Worm (Caenorhabditis elegans) whole organism, young adult: ENCODE data around the gene F32D8.3.
A peak's percentile ranks its signal among the peaks of the same experiment; 100 is the strongest.

Experiments
- B0019.2 ChIP-seq: fragments of 200-800 bp; sonication (Bioruptor generic); conservative IDR thresholded peaks from 2 replicates; pipeline ENCODE4 v1.3.6; 2022; ENCODE audit warnings: missing genetic modification reagents, missing genetic modification characterization, missing compliant biosample characterization
- B0035.1 ChIP-seq: sonication (generic microtip); optimal IDR thresholded peaks from 2 replicates; lab custom pipeline; 2016; ENCODE audit warnings: missing genetic modification characterization, mild to moderate bottlenecking, missing compliant biosample characterization, missing genotype, missing genetic modification reagents
- B0261.1 ChIP-seq: sonication (generic microtip); optimal IDR thresholded peaks from 2 replicates; lab custom pipeline; 2016; ENCODE audit warnings: mild to moderate bottlenecking, missing genetic modification characterization, moderate library complexity, missing compliant biosample characterization
- C17E4.6 ChIP-seq: fragments of 200-800 bp; sonication (Bioruptor generic); IDR thresholded peaks from 2 replicates; pipeline ENCODE4 v1.3.6; 2022; ENCODE audit warnings: missing genetic modification reagents, missing genetic modification characterization, missing compliant biosample characterization
- F10E7.11 ChIP-seq: sonication (generic microtip); optimal IDR thresholded peaks from 2 replicates; lab custom pipeline; 2017; ENCODE audit warnings: mild to moderate bottlenecking, missing genetic modification characterization, moderate library complexity, missing compliant biosample characterization
- F55B11.4 ChIP-seq: sonication (generic microtip); optimal IDR thresholded peaks from 2 replicates; lab custom pipeline; 2016; ENCODE audit warnings: missing compliant biosample characterization, missing genetic modification characterization, borderline replicate concordance; ENCODE audit not compliant: insufficient read depth
- F57A8.1 ChIP-seq: fragments of 200-800 bp; sonication (Bioruptor generic); optimal IDR thresholded peaks from 2 replicates; lab custom pipeline; 2018; ENCODE audit warnings: mild to moderate bottlenecking, missing genetic modification characterization, moderate library complexity, missing compliant biosample characterization
- F57C9.4 ChIP-seq: sonication (generic microtip); optimal IDR thresholded peaks from 2 replicates; lab custom pipeline; 2017; ENCODE audit warnings: mild to moderate bottlenecking, missing genetic modification characterization, missing compliant biosample characterization
- T07F8.4 ChIP-seq: sonication (generic microtip); optimal IDR thresholded peaks from 2 replicates; lab custom pipeline; 2016; ENCODE audit warnings: mild to moderate bottlenecking, missing genetic modification characterization, moderate library complexity, missing compliant biosample characterization
- Y67H2A.10 ChIP-seq: fragments of 200-800 bp; sonication (Bioruptor generic); conservative IDR thresholded peaks from 2 replicates; pipeline ENCODE4 v1.3.6; 2022; ENCODE audit warnings: missing genetic modification reagents, missing genetic modification characterization, missing compliant biosample characterization
- ZK185.1 ChIP-seq: sonication (generic microtip); optimal IDR thresholded peaks from 2 replicates; lab custom pipeline; 2016; ENCODE audit warnings: mild to moderate bottlenecking, missing genetic modification characterization, missing compliant biosample characterization; ENCODE audit not compliant: poor library complexity, severe bottlenecking
- akir-1 ChIP-seq: fragments of 200-800 bp; sonication (Bioruptor generic); optimal IDR thresholded peaks from 2 replicates; lab custom pipeline; 2018; ENCODE audit warnings: mild to moderate bottlenecking, missing genetic modification characterization, moderate library complexity, missing compliant biosample characterization
- atf-7 ChIP-seq: sonication (generic microtip); optimal IDR thresholded peaks from 2 replicates; lab custom pipeline; 2017; ENCODE audit warnings: mild to moderate bottlenecking, missing genetic modification characterization, missing compliant biosample characterization
- athp-1 ChIP-seq: sonication (generic microtip); optimal IDR thresholded peaks from 2 replicates; lab custom pipeline; 2017; ENCODE audit warnings: mild to moderate bottlenecking, missing genetic modification characterization, missing compliant biosample characterization
- attf-5 ChIP-seq: fragments of 200-800 bp; sonication (Bioruptor generic); optimal IDR thresholded peaks from 2 replicates; lab custom pipeline; 2018; ENCODE audit warnings: mild to moderate bottlenecking, missing genetic modification characterization, missing compliant biosample characterization
- attf-6 ChIP-seq: fragments of 200-800 bp; sonication (Bioruptor generic); IDR thresholded peaks from 2 replicates; pipeline ENCODE4 v1.3.6; 2022; ENCODE audit warnings: missing genetic modification reagents, missing genetic modification characterization, missing compliant biosample characterization
- cebp-1 ChIP-seq, 2 experiments: fragments of 200-800 bp in 1 of 2; sonication (Bioruptor generic) in 1 of 2; sonication (generic microtip) in 1 of 2; IDR thresholded peaks in 1 of 2; optimal IDR thresholded peaks in 1 of 2; 2 replicates each; pipeline versions ENCODE4 v1.3.6 to Lab custom; 2017 to 2022; ENCODE audit warnings: missing compliant biosample characterization in 2 of 2, missing genetic modification characterization in 2 of 2, mild to moderate bottlenecking in 1 of 2, missing genetic modification reagents in 1 of 2, moderate library complexity in 1 of 2
- cebp-2 ChIP-seq: fragments of 200-800 bp; sonication (Bioruptor generic); IDR thresholded peaks from 2 replicates; pipeline ENCODE4 v1.3.6; 2022; ENCODE audit warnings: missing genetic modification characterization, missing compliant biosample characterization
- ceh-100 ChIP-seq: fragments of 200-800 bp; sonication (Bioruptor generic); IDR thresholded peaks from 2 replicates; pipeline ENCODE4 v1.3.6; 2022; ENCODE audit warnings: missing genetic modification reagents, missing genetic modification characterization, missing compliant biosample characterization
- ceh-58 ChIP-seq: fragments of 200-800 bp; sonication (Bioruptor generic); IDR thresholded peaks from 2 replicates; pipeline ENCODE4 v1.3.6; 2022; ENCODE audit warnings: missing genetic modification characterization, missing compliant biosample characterization
- ceh-79 ChIP-seq: sonication (generic microtip); optimal IDR thresholded peaks from 2 replicates; lab custom pipeline; 2017; ENCODE audit warnings: mild to moderate bottlenecking, missing genetic modification characterization, missing compliant biosample characterization
- ceh-91 ChIP-seq: fragments of 200-800 bp; sonication (Bioruptor generic); IDR thresholded peaks from 2 replicates; pipeline ENCODE4 v1.3.6; 2022; ENCODE audit warnings: missing genetic modification reagents, missing genetic modification characterization, missing compliant biosample characterization
- die-1 ChIP-seq: sonication (generic microtip); optimal IDR thresholded peaks from 2 replicates; lab custom pipeline; 2016; ENCODE audit warnings: missing genotype, mild to moderate bottlenecking, missing genetic modification characterization, missing compliant biosample characterization
- ekl-4 ChIP-seq: fragments of 200-800 bp; sonication (Bioruptor generic); IDR thresholded peaks from 2 replicates; pipeline ENCODE4 v1.3.6; 2022; ENCODE audit warnings: missing genetic modification reagents, missing genetic modification characterization, missing compliant biosample characterization
- ets-4 ChIP-seq: fragments of 200-800 bp; sonication (Bioruptor generic); optimal IDR thresholded peaks from 2 replicates; lab custom pipeline; 2018; ENCODE audit warnings: mild to moderate bottlenecking, missing genetic modification characterization, missing compliant biosample characterization
- hlh-26 ChIP-seq: fragments of 200-800 bp; sonication (Bioruptor generic); conservative IDR thresholded peaks from 2 replicates; pipeline ENCODE4 v1.3.6; 2022; ENCODE audit warnings: missing genetic modification reagents, missing genetic modification characterization, missing compliant biosample characterization
- madf-3 ChIP-seq: fragments of 200-800 bp; sonication (Bioruptor generic); IDR thresholded peaks from 2 replicates; pipeline ENCODE4 v1.3.6; 2022; ENCODE audit warnings: missing genetic modification reagents, missing genetic modification characterization, missing compliant biosample characterization
- madf-8 ChIP-seq: fragments of 200-800 bp; sonication (Bioruptor generic); conservative IDR thresholded peaks from 2 replicates; pipeline ENCODE4 v1.3.6; 2022; ENCODE audit warnings: missing genetic modification reagents, missing genetic modification characterization, missing compliant biosample characterization
- mcd-1 ChIP-seq: fragments of 200-800 bp; sonication (Bioruptor generic); IDR thresholded peaks from 2 replicates; pipeline ENCODE4 v1.3.6; 2022; ENCODE audit warnings: missing genetic modification reagents, missing genetic modification characterization, missing compliant biosample characterization
- mes-4 ChIP-seq: sonication (generic microtip); optimal IDR thresholded peaks from 2 replicates; lab custom pipeline; 2016; ENCODE audit warnings: missing genotype, missing genetic modification characterization, missing compliant biosample characterization
- nfya-1 ChIP-seq: sonication (generic microtip); optimal IDR thresholded peaks from 2 replicates; lab custom pipeline; 2017; ENCODE audit warnings: antibody characterized with exemption, missing compliant biosample characterization, missing genetic modification characterization, borderline replicate concordance; ENCODE audit not compliant: insufficient read depth
- nfyb-1 ChIP-seq: fragments of 200-800 bp; sonication (Bioruptor generic); IDR thresholded peaks from 2 replicates; pipeline ENCODE4 v1.3.6; 2022; ENCODE audit warnings: missing genetic modification reagents, missing genetic modification characterization, missing compliant biosample characterization
- nhr-179 ChIP-seq: sonication (generic microtip); optimal IDR thresholded peaks from 2 replicates; lab custom pipeline; 2016; ENCODE audit warnings: mild to moderate bottlenecking, missing genetic modification characterization, missing compliant biosample characterization
- nhr-27 ChIP-seq: fragments of 200-800 bp; sonication (Bioruptor generic); optimal IDR thresholded peaks from 2 replicates; lab custom pipeline; 2018; ENCODE audit warnings: mild to moderate bottlenecking, missing genetic modification characterization, moderate library complexity, missing compliant biosample characterization
- nhr-80 ChIP-seq: sonication (generic microtip); optimal IDR thresholded peaks from 2 replicates; lab custom pipeline; 2016; ENCODE audit warnings: missing genetic modification characterization, missing compliant biosample characterization
- nhr-90 ChIP-seq: sonication (generic microtip); optimal IDR thresholded peaks from 2 replicates; lab custom pipeline; 2016; ENCODE audit warnings: missing genotype, mild to moderate bottlenecking, missing genetic modification characterization, missing compliant biosample characterization
- pbrm-1 ChIP-seq: fragments of 200-800 bp; sonication (Bioruptor generic); IDR thresholded peaks from 2 replicates; pipeline ENCODE4 v1.3.6; 2022; ENCODE audit warnings: missing genetic modification reagents, missing genetic modification characterization, missing compliant biosample characterization
- rec-8 ChIP-seq, 2 experiments: sonication (generic microtip); optimal IDR thresholded peaks; 2 replicates each; lab custom pipeline; 2016; ENCODE audit warnings: mild to moderate bottlenecking in 2 of 2, missing genetic modification characterization in 2 of 2, missing genetic modification reagents in 2 of 2, missing genotype in 2 of 2, missing biosample characterization in 1 of 2, missing compliant biosample characterization in 1 of 2, moderate library complexity in 1 of 2
- rpc-1 ChIP-seq, 2 experiments: fragments of 150-350 bp in 1 of 2; sonication (generic microtip) in 1 of 2; optimal IDR thresholded peaks; 2 replicates each; lab custom pipeline; 2014 to 2018; ENCODE audit warnings: missing biosample characterization in 1 of 2, missing genetic modification characterization in 1 of 2, missing genetic modification reagents in 1 of 2, missing genotype in 1 of 2
- sdz-38 ChIP-seq: sonication (generic microtip); optimal IDR thresholded peaks from 2 replicates; lab custom pipeline; 2016; ENCODE audit warnings: missing genotype, missing genetic modification characterization, missing compliant biosample characterization
- snpc-1.3 ChIP-seq: sonication (generic microtip); optimal IDR thresholded peaks from 2 replicates; lab custom pipeline; 2017; ENCODE audit warnings: missing genetic modification characterization, mild to moderate bottlenecking, missing compliant biosample characterization, antibody characterized with exemption, moderate library complexity, missing genotype, missing genetic modification reagents; ENCODE audit not compliant: insufficient read depth
- snpc-4 ChIP-seq, 5 experiments: fragments of 150-350 bp in 1 of 5; sonication (generic microtip) in 4 of 5; optimal IDR thresholded peaks; 2 replicates each; lab custom pipeline; 2014 to 2018; ENCODE audit warnings: missing genetic modification characterization in 5 of 5, missing biosample characterization in 3 of 5, antibody characterized with exemption in 2 of 5, mild to moderate bottlenecking in 2 of 5, missing compliant biosample characterization in 2 of 5, missing genotype in 2 of 5, moderate library complexity in 2 of 5, missing genetic modification reagents in 1 of 5
- xnd-1 ChIP-seq: sonication (generic microtip); optimal IDR thresholded peaks from 2 replicates; lab custom pipeline; 2016; ENCODE audit warnings: missing genotype, missing genetic modification reagents, missing genetic modification characterization, missing compliant biosample characterization
- zfh-2 ChIP-seq: fragments of 200-800 bp; sonication (Bioruptor generic); conservative IDR thresholded peaks from 2 replicates; pipeline ENCODE4 v1.3.6; 2022; ENCODE audit warnings: missing genetic modification reagents, missing genetic modification characterization, missing compliant biosample characterization
- ztf-22 ChIP-seq: fragments of 200-800 bp; sonication (Bioruptor generic); optimal IDR thresholded peaks from 2 replicates; lab custom pipeline; 2018; ENCODE audit warnings: mild to moderate bottlenecking, missing genetic modification characterization, moderate library complexity, missing compliant biosample characterization
- ztf-25 ChIP-seq: fragments of 200-800 bp; sonication (Bioruptor generic); IDR thresholded peaks from 2 replicates; pipeline ENCODE4 v1.3.6; 2022; ENCODE audit warnings: missing genetic modification reagents, missing genetic modification characterization, missing compliant biosample characterization
- ztf-28 ChIP-seq: fragments of 200-800 bp; sonication (Bioruptor generic); IDR thresholded peaks from 2 replicates; pipeline ENCODE4 v1.3.6; 2022; ENCODE audit warnings: missing genetic modification reagents, missing genetic modification characterization, missing compliant biosample characterization

The F32D8.3 gene

DNA sequence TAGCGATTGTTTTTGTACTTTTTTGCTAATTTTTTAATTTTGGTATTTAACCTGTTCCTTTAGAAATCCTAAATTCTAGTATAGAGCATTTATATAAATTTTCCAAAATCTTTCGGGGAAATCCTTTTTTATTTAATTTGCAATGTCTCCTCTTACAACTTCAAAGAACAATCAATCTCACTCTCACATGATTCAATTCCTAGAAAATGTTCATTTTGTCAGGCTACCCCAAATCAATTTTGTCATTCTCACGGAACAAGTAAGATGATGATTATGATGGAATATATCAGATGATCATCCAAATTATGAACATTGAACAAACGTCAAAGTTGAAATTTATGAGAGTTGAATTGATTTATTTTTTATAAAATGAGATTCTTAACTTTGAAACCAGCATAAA lies 50.7 kb downstream of the F32D8.3 start (continued):
- TF ChIP-seq ets-4 (GFP tag; lab: Kevin White, UChicago) (no peak), zfh-2 (GFP tag; lab: Robert Waterston, UW) (no peak), rpc-1 (optimal IDR thresholded peaks at IDR 0.05; lab: Kevin White, UChicago) (no peak), rpc-1 (tag; optimal IDR thresholded peaks at IDR 0.05; lab: Kevin White, UChicago) (no peak), xnd-1 (no peak), F55B11.4 (no peak), C17E4.6 (GFP tag; lab: Robert Waterston, UW) (no peak), ceh-100 (GFP tag; lab: Robert Waterston, UW) (no peak), atf-7 (tag; lab: Kevin White, UChicago) (no peak), B0261.1 (tag; lab: Kevin White, UChicago) (no peak), sdz-38 (tag; lab: Kevin White, UChicago) (no peak), nfya-1 (tag; lab: Kevin White, UChicago) (no peak), Y67H2A.10 (no peak), ztf-25 (GFP tag; lab: Robert Waterston, UW) (no peak), nfyb-1 (GFP tag; lab: Robert Waterston, UW) (peak; percentile 80), nhr-179 (no peak), snpc-1.3 (tag; lab: Kevin White, UChicago) (no peak), ekl-4 (no peak), akir-1 (no peak), cebp-2 (no peak), F57A8.1 (no peak), ztf-28 (GFP tag; lab: Robert Waterston, UW) (no peak), madf-3 (no peak), ztf-22 (GFP tag; lab: Kevin White, UChicago) (no peak), nhr-90 (tag; lab: Kevin White, UChicago) (peak; percentile 4), ceh-79 (tag; lab: Kevin White, UChicago) (no peak), snpc-4 (GFP tag; optimal IDR thresholded peaks at IDR 0.05; lab: Kevin White, UChicago) (no peak), snpc-4 (tag; optimal IDR thresholded peaks at IDR 0.05; lab: Kevin White, UChicago) (no peak), hlh-26 (GFP tag; lab: Robert Waterston, UW) (no peak), nhr-80 (tag; lab: Kevin White, UChicago) (no peak), pbrm-1 (GFP tag; lab: Robert Waterston, UW) (no peak), mcd-1 (0 out of 2 replicates have a peak, but pooled peaks have one; percentile 21), ceh-58 (no peak), F10E7.11 (tag; lab: Kevin White, UChicago) (no peak), B0035.1 (no peak), F57C9.4 (tag; lab: Kevin White, UChicago) (no peak), athp-1 (tag; lab: Kevin White, UChicago) (no peak), attf-6 (GFP tag; lab: Robert Waterston, UW) (no peak), rec-8 (tag; optimal IDR thresholded peaks at IDR 0.05; lab: Kevin White, UChicago) (no peak), T07F8.4 (tag; lab: Kevin White, UChicago) (no peak), ZK185.1 (tag; lab: Kevin White, UChicago) (no peak), nhr-27 (tag; lab: Kevin White, UChicago) (no peak), madf-8 (GFP tag; lab: Robert Waterston, UW) (no peak), ceh-91 (GFP tag; lab: Robert Waterston, UW) (no peak), mes-4 (tag; lab: Kevin White, UChicago) (no peak), attf-5 (GFP tag; lab: Kevin White, UChicago) (no peak), cebp-1 (GFP tag; IDR thresholded peaks at IDR 0.05; lab: Robert Waterston, UW) (peak; percentile 54; the same call in 1 of the 2 replicates), cebp-1 (tag; optimal IDR thresholded peaks at IDR 0.05; lab: Kevin White, UChicago) (peak; percentile 51), B0019.2 (GFP tag; lab: Robert Waterston, UW) (no peak), die-1 (tag; lab: Kevin White, UChicago) (no peak)
